Fruit fly (Drosophila melanogaster): ENCODE measurements around the gene CG12003.

CG12003 gene

dm6 chr3L:1565092-1565491 is at the start of gene CG12003:
Gene CG12003, plus strand, starts transcription at chr3L:1565392.
- no peak for TF ChIP-seq CG17801 (GFP tag; optimal IDR thresholded peaks at IDR 0.05; ENCODE audit: partially characterized antibody)

dm6 chr3L:1515820-1516540 is 49.2 kb upstream of the CG12003 start:
- TF ChIP-seq CG17801 (GFP tag; optimal IDR thresholded peaks at IDR 0.05; ENCODE audit: partially characterized antibody), result peak; percentile 84

dm6 chr3L:1516631-1517273 is 48.4 kb upstream of the CG12003 start, which contains the start of gene cue:
Gene cue, minus strand, starts transcription at chr3L:1517271.
- no peak for TF ChIP-seq CG17801 (GFP tag; optimal IDR thresholded peaks at IDR 0.05; ENCODE audit: partially characterized antibody)

dm6 chr3L:1517274-1518047 is 47.7 kb upstream of the CG12003 start:
- TF ChIP-seq CG17801 (GFP tag; optimal IDR thresholded peaks at IDR 0.05; ENCODE audit: partially characterized antibody), result peak; percentile 9

- peak; percentile 52 for TF ChIP-seq CG17801 (GFP tag; optimal IDR thresholded peaks at IDR 0.05; ENCODE audit: partially characterized antibody)
These were observed 46.2 kb upstream of the CG12003 start for dm6 chr3L:1518715-1519603.

- TF ChIP-seq CG17801 (GFP tag; optimal IDR thresholded peaks at IDR 0.05; ENCODE audit: partially characterized antibody), result no peak
These were observed 34.0 kb upstream of the CG12003 start, which contains the start of gene Ir62a for dm6 chr3L:1531159-1531558. Gene Ir62a, minus strand, starts transcription at chr3L:1531259.

- TF ChIP-seq CG17801 (GFP tag; optimal IDR thresholded peaks at IDR 0.05; ENCODE audit: partially characterized antibody), result peak; percentile 7
These were observed 31.3 kb upstream of the CG12003 start, which contains the start of gene Iml1 for dm6 chr3L:1533699-1534431. Gene Iml1, minus strand, starts transcription at chr3L:1534034.

dm6 chr3L:1536487-1537337 is 28.5 kb upstream of the CG12003 start, which contains the start of the genes CG12091 and pns:
Gene CG12091, minus strand, starts transcription at chr3L:1536835.
Gene pns, plus strand, starts transcription at chr3L:1537137.
- peak; percentile 57 for TF ChIP-seq CG17801 (GFP tag; optimal IDR thresholded peaks at IDR 0.05; ENCODE audit: partially characterized antibody)

dm6 chr3L:1537353-1537752 is 27.8 kb upstream of the CG12003 start:
- no peak for TF ChIP-seq CG17801 (GFP tag; optimal IDR thresholded peaks at IDR 0.05; ENCODE audit: partially characterized antibody)

- no peak for TF ChIP-seq CG17801 (GFP tag; optimal IDR thresholded peaks at IDR 0.05; ENCODE audit: partially characterized antibody)
These were observed 26.8 kb upstream of the CG12003 start for dm6 chr3L:1538314-1538854.

- TF ChIP-seq CG17801 (GFP tag; optimal IDR thresholded peaks at IDR 0.05; ENCODE audit: partially characterized antibody), result peak; percentile 66
These were observed 19.4 kb upstream of the CG12003 start, which contains the start of the genes CG32313 and Pcyt1 for dm6 chr3L:1545693-1546329. Gene CG32313, minus strand, starts transcription at chr3L:1545743. Gene Pcyt1, plus strand, starts transcription at chr3L:1546092.
